Worm (Caenorhabditis elegans) whole organism, L3 larva: ENCODE measurements around the gene C03G6.21.

ENCODE experiments used
- R02D3.7 ChIP-seq: fragments of 150-350 bp; optimal IDR thresholded peaks from 2 replicates; lab custom pipeline; 2014; ENCODE audit warnings: missing biosample characterization, missing genetic modification characterization
- ama-1 ChIP-seq: fragments of 150-350 bp; optimal IDR thresholded peaks from 2 replicates; lab custom pipeline; 2018
- daf-12 ChIP-seq: fragments of 150-350 bp; optimal IDR thresholded peaks from 2 replicates; lab custom pipeline; 2014; ENCODE audit warnings: missing biosample characterization, missing genetic modification reagents, missing genetic modification characterization
- egl-5 ChIP-seq: fragments of 150-350 bp; optimal IDR thresholded peaks from 2 replicates; lab custom pipeline; 2017; ENCODE audit warnings: missing biosample characterization, missing genetic modification reagents, missing genetic modification characterization, inconsistent platforms
- elt-1 ChIP-seq: fragments of 150-350 bp; optimal IDR thresholded peaks from 2 replicates; lab custom pipeline; 2014; ENCODE audit warnings: missing biosample characterization, missing genetic modification characterization
- elt-2 ChIP-seq: sonication (generic microtip); optimal IDR thresholded peaks from 2 replicates; lab custom pipeline; 2016; ENCODE audit warnings: missing genetic modification reagents, mild to moderate bottlenecking, missing genetic modification characterization, missing compliant biosample characterization
- fos-1 ChIP-seq: fragments of 150-350 bp; optimal IDR thresholded peaks from 2 replicates; lab custom pipeline; 2014; ENCODE audit warnings: missing biosample characterization, missing genetic modification characterization
- lsy-12 ChIP-seq: sonication (generic microtip); optimal IDR thresholded peaks from 2 replicates; lab custom pipeline; 2016; ENCODE audit warnings: mild to moderate bottlenecking, missing genetic modification characterization, missing compliant biosample characterization
- mdl-1 ChIP-seq: fragments of 150-350 bp; optimal IDR thresholded peaks from 2 replicates; lab custom pipeline; 2014; ENCODE audit warnings: missing biosample characterization, missing genetic modification characterization
- nhr-43 ChIP-seq: sonication (generic microtip); optimal IDR thresholded peaks from 2 replicates; lab custom pipeline; 2016; ENCODE audit warnings: mild to moderate bottlenecking, missing genetic modification characterization, missing compliant biosample characterization; ENCODE audit not compliant: poor library complexity, severe bottlenecking
- nhr-77 ChIP-seq: fragments of 150-350 bp; optimal IDR thresholded peaks from 2 replicates; lab custom pipeline; 2014; ENCODE audit warnings: missing biosample characterization, missing genetic modification characterization
- zag-1 ChIP-seq: fragments of 150-350 bp; optimal IDR thresholded peaks from 2 replicates; lab custom pipeline; 2014; ENCODE audit warnings: missing biosample characterization, missing genetic modification characterization
- ztf-11 ChIP-seq: fragments of 150-350 bp; optimal IDR thresholded peaks from 2 replicates; lab custom pipeline; 2014; ENCODE audit warnings: missing biosample characterization, missing genetic modification characterization

The C03G6.21 gene

ce11 chrV:7307089-7307488 is 49.5 kb downstream of the C03G6.21 start, which contains the start of gene F07G11.1:
TSS of gene F07G11.1 (plus strand) at chrV:7307389.
- no peak for TF ChIP-seq R02D3.7 (tag; lab: Kevin White, UChicago)
- no peak for TF ChIP-seq elt-1 (tag; lab: Kevin White, UChicago)
- TF ChIP-seq nhr-77 (tag; lab: Kevin White, UChicago): no peak
- no peak for TF ChIP-seq daf-12
- no peak for TF ChIP-seq mdl-1
- TF ChIP-seq ama-1 (lab: Kevin White, UChicago): no peak
- TF ChIP-seq egl-5: no peak
- no peak for TF ChIP-seq zag-1 (tag; lab: Kevin White, UChicago)
- TF ChIP-seq ztf-11 (tag; lab: Kevin White, UChicago): no peak
- no peak for TF ChIP-seq nhr-43 (tag; lab: Kevin White, UChicago)
- TF ChIP-seq fos-1 (tag; lab: Kevin White, UChicago): no peak
- no peak for TF ChIP-seq elt-2 (tag; lab: Kevin White, UChicago)
- TF ChIP-seq lsy-12 (tag; lab: Kevin White, UChicago): no peak
